Worm (Caenorhabditis elegans) whole organism, L2 larva: ENCODE measurements around the gene F35E8.2.

Experiments
- Y55F3AM.14 ChIP-seq: fragments of 200-800 bp; sonication (Bioruptor generic); optimal IDR thresholded peaks from 2 replicates; lab custom pipeline; 2018; ENCODE audit warnings: mild to moderate bottlenecking, missing genetic modification characterization, missing compliant biosample characterization
- ceh-16 ChIP-seq: fragments of 150-350 bp; optimal IDR thresholded peaks from 2 replicates; lab custom pipeline; 2014; ENCODE audit warnings: missing biosample characterization, missing genetic modification characterization
- ceh-82 ChIP-seq: fragments of 150-350 bp; optimal IDR thresholded peaks from 2 replicates; lab custom pipeline; 2014; ENCODE audit warnings: missing biosample characterization, missing genetic modification characterization
- egl-27 ChIP-seq: sonication (generic microtip); optimal IDR thresholded peaks from 3 replicates; lab custom pipeline; 2017; ENCODE audit warnings: missing biosample characterization, missing genetic modification reagents, missing genetic modification characterization
- fos-1 ChIP-seq: fragments of 150-350 bp; optimal IDR thresholded peaks from 2 replicates; lab custom pipeline; 2014; ENCODE audit warnings: missing biosample characterization, missing genetic modification characterization
- lin-13 ChIP-seq: fragments of 150-350 bp; optimal IDR thresholded peaks from 2 replicates; lab custom pipeline; 2014; ENCODE audit warnings: missing biosample characterization, missing genetic modification reagents, missing genetic modification characterization
- lin-39 ChIP-seq: fragments of 150-350 bp; optimal IDR thresholded peaks from 2 replicates; lab custom pipeline; 2014; ENCODE audit warnings: missing biosample characterization, missing genetic modification reagents, missing genetic modification characterization
- nhr-10 ChIP-seq: sonication (generic microtip); optimal IDR thresholded peaks from 2 replicates; lab custom pipeline; 2017; ENCODE audit warnings: missing biosample characterization, missing genetic modification characterization
- nhr-12 ChIP-seq: fragments of 150-350 bp; optimal IDR thresholded peaks from 2 replicates; lab custom pipeline; 2014; ENCODE audit warnings: missing biosample characterization, missing genetic modification characterization
- sem-4 ChIP-seq: fragments of 150-350 bp; optimal IDR thresholded peaks from 2 replicates; lab custom pipeline; 2014; ENCODE audit warnings: missing biosample characterization, missing genetic modification reagents, missing genetic modification characterization
- snpc-4 ChIP-seq: fragments of 150-350 bp; optimal IDR thresholded peaks from 2 replicates; lab custom pipeline; 2014; ENCODE audit warnings: missing biosample characterization, missing genetic modification characterization
- unc-62 ChIP-seq: fragments of 150-350 bp; optimal IDR thresholded peaks from 2 replicates; lab custom pipeline; 2014; ENCODE audit warnings: missing biosample characterization, missing genetic modification reagents, missing genetic modification characterization
- zag-1 ChIP-seq: fragments of 150-350 bp; optimal IDR thresholded peaks from 2 replicates; lab custom pipeline; 2014; ENCODE audit warnings: missing biosample characterization, missing genetic modification characterization

ce11 chrV:15928325-15928724, 22.9 kb downstream of the F35E8.2 start, which contains the start of gene pzf-1:
- TF ChIP-seq lin-13 (GFP tag; lab: Kevin White, UChicago) (no peak), ceh-82 (tag; lab: Kevin White, UChicago) (no peak), nhr-10 (tag; lab: Kevin White, UChicago) (no peak), unc-62 (GFP tag; lab: Kevin White, UChicago) (no peak), nhr-12 (tag; lab: Kevin White, UChicago) (no peak), lin-39 (no peak), sem-4 (tag; lab: Kevin White, UChicago) (no peak), egl-27 (no peak), fos-1 (tag; lab: Kevin White, UChicago) (no peak), snpc-4 (tag; lab: Kevin White, UChicago) (no peak), ceh-16 (tag; lab: Kevin White, UChicago) (no peak), Y55F3AM.14 (GFP tag; lab: Kevin White, UChicago) (no peak), zag-1 (no peak)
